Fruit fly (Drosophila melanogaster) whole organism, embryonic: Measurements from ENCODE around the gene Prosbeta2R2.

ENCODE experiments used
- Atf6 ChIP-seq: fragments of 200-800 bp; sonication (Bioruptor generic); IDR thresholded peaks from 2 replicates; pipeline ENCODE4 v1.3.6; 2022; ENCODE audit warnings: missing biosample characterization, missing genetic modification characterization
- Awh ChIP-seq: fragments of 200-800 bp; sonication (Bioruptor generic); IDR thresholded peaks from 2 replicates; pipeline ENCODE4, ENCODE4 v1.3.6; 2022; ENCODE audit warnings: missing biosample characterization, missing genetic modification characterization
- C15 ChIP-seq: fragments of 200-800 bp; sonication (Bioruptor generic); IDR thresholded peaks from 3 replicates; pipeline ENCODE4 v1.3.6; 2022; ENCODE audit warnings: missing biosample characterization, missing genetic modification characterization
- CG10209 ChIP-seq: fragments of 200-800 bp; sonication (Bioruptor generic); optimal IDR thresholded peaks from 3 replicates; lab custom pipeline; 2017; ENCODE audit warnings: missing biosample characterization, mild to moderate bottlenecking, missing genetic modification characterization, missing genetic modification reagents
- CG10431 ChIP-seq: fragments of 200-800 bp; sonication (Bioruptor generic); optimal IDR thresholded peaks from 3 replicates; lab custom pipeline; 2018; ENCODE audit warnings: missing biosample characterization, mild to moderate bottlenecking, missing genetic modification characterization
- CG11696 ChIP-seq: fragments of 200-800 bp; sonication (Bioruptor generic); IDR thresholded peaks from 2 replicates; pipeline ENCODE4 v1.3.6; 2022; ENCODE audit warnings: missing biosample characterization, missing genetic modification characterization
- CG14710 ChIP-seq: fragments of 200-800 bp; sonication (Bioruptor generic); optimal IDR thresholded peaks from 3 replicates; lab custom pipeline; 2019; ENCODE audit warnings: missing biosample characterization, mild to moderate bottlenecking, missing genetic modification characterization, moderate library complexity
- CG17829 ChIP-seq: fragments of 200-800 bp; optimal IDR thresholded peaks from 2 replicates; lab custom pipeline; 2019; ENCODE audit warnings: missing biosample characterization, mild to moderate bottlenecking, missing genetic modification characterization, moderate library complexity
- CG18599 ChIP-seq: fragments of 200-800 bp; sonication (Bioruptor generic); optimal IDR thresholded peaks from 3 replicates; lab custom pipeline; 2017; ENCODE audit warnings: missing biosample characterization, missing genetic modification characterization, mild to moderate bottlenecking, moderate library complexity, missing genetic modification reagents
- CG2116 ChIP-seq: fragments of 200-800 bp; sonication (Bioruptor generic); optimal IDR thresholded peaks from 3 replicates; lab custom pipeline; 2018; ENCODE audit warnings: missing biosample characterization, mild to moderate bottlenecking, missing genetic modification characterization
- CG2199 ChIP-seq: fragments of 200-800 bp; sonication (Bioruptor generic); IDR thresholded peaks from 3 replicates; pipeline ENCODE4 v1.3.6; 2022; ENCODE audit warnings: missing biosample characterization, missing genetic modification characterization
- CG30431 ChIP-seq: fragments of 200-800 bp; sonication (Bioruptor generic); optimal IDR thresholded peaks from 2 replicates; lab custom pipeline; 2017; ENCODE audit warnings: missing biosample characterization, missing genetic modification characterization
- CG3065 ChIP-seq: fragments of 200-800 bp; sonication (Bioruptor generic); optimal IDR thresholded peaks from 2 replicates; lab custom pipeline; 2016; ENCODE audit warnings: missing biosample characterization, missing genetic modification characterization
- CG33213 ChIP-seq: fragments of 200-800 bp; sonication (Bioruptor generic); optimal IDR thresholded peaks from 3 replicates; lab custom pipeline; 2016; ENCODE audit warnings: missing biosample characterization, missing genetic modification characterization
- CG34224 ChIP-seq: fragments of 200-800 bp; sonication (Bioruptor generic); IDR thresholded peaks from 3 replicates; pipeline ENCODE4 v1.3.6; 2022; ENCODE audit warnings: missing biosample characterization, missing genetic modification characterization; ENCODE audit not compliant: partially characterized antibody
- CG3838 ChIP-seq: fragments of 200-800 bp; sonication (Bioruptor generic); optimal IDR thresholded peaks from 3 replicates; lab custom pipeline; 2016; ENCODE audit warnings: missing biosample characterization, missing genetic modification characterization
- CG42726 ChIP-seq: fragments of 200-800 bp; sonication (Bioruptor generic); IDR thresholded peaks from 2 replicates; pipeline ENCODE4 v1.3.6; 2022; ENCODE audit warnings: missing biosample characterization, missing genetic modification characterization; ENCODE audit not compliant: partially characterized antibody
- CG6272 ChIP-seq: fragments of 200-800 bp; sonication (Bioruptor generic); IDR thresholded peaks from 2 replicates; pipeline ENCODE4 v1.3.6; 2022; ENCODE audit warnings: missing biosample characterization, missing genetic modification characterization
- CG6654 ChIP-seq: fragments of 200-800 bp; sonication (Bioruptor generic); optimal IDR thresholded peaks from 2 replicates; lab custom pipeline; 2017; ENCODE audit warnings: missing biosample characterization, mild to moderate bottlenecking, missing genetic modification characterization
- CG6689 ChIP-seq: fragments of 200-800 bp; sonication (Bioruptor generic); IDR thresholded peaks from 2 replicates; pipeline ENCODE4 v1.3.6; 2022; ENCODE audit warnings: missing biosample characterization, missing genetic modification characterization
- CG6813 ChIP-seq: fragments of 200-800 bp; sonication (Bioruptor generic); optimal IDR thresholded peaks from 2 replicates; lab custom pipeline; 2017; ENCODE audit warnings: missing biosample characterization, missing genetic modification characterization, mild to moderate bottlenecking, moderate library complexity, missing genetic modification reagents
- CG7839 ChIP-seq: fragments of 200-800 bp; sonication (Bioruptor generic); optimal IDR thresholded peaks from 3 replicates; lab custom pipeline; 2018; ENCODE audit warnings: missing biosample characterization, mild to moderate bottlenecking, missing genetic modification characterization, moderate library complexity
- CG7987 ChIP-seq: fragments of 200-800 bp; sonication (Bioruptor generic); optimal IDR thresholded peaks from 2 replicates; lab custom pipeline; 2018; ENCODE audit warnings: missing biosample characterization, mild to moderate bottlenecking, missing genetic modification characterization, moderate library complexity
- Dll ChIP-seq: fragments of 200-800 bp; sonication (Bioruptor generic); IDR thresholded peaks from 4 replicates; pipeline ENCODE4 v1.3.6; 2022; ENCODE audit warnings: missing biosample characterization, missing genetic modification characterization; ENCODE audit not compliant: partially characterized antibody
- Hsf ChIP-seq: fragments of 200-800 bp; sonication (Bioruptor generic); optimal IDR thresholded peaks from 3 replicates; lab custom pipeline; 2016; ENCODE audit warnings: missing biosample characterization, missing genetic modification characterization
- Sin3A ChIP-seq: fragments of >200 bp; optimal IDR thresholded peaks from 2 replicates; lab custom pipeline; 2018
- Sox100B ChIP-seq: fragments of 200-800 bp; sonication (Bioruptor generic); optimal IDR thresholded peaks from 3 replicates; lab custom pipeline; 2018; ENCODE audit warnings: missing biosample characterization, mild to moderate bottlenecking, missing genetic modification characterization
- Sox102F ChIP-seq: fragments of 200-800 bp; sonication (Bioruptor generic); optimal IDR thresholded peaks from 2 replicates; lab custom pipeline; 2018; ENCODE audit warnings: missing biosample characterization, mild to moderate bottlenecking, missing genetic modification characterization, moderate library complexity
- ab ChIP-seq: fragments of 200-800 bp; sonication (Bioruptor generic); optimal IDR thresholded peaks from 2 replicates; lab custom pipeline; 2016; ENCODE audit warnings: missing biosample characterization, missing genetic modification characterization
- abd-A ChIP-seq: fragments of 200-800 bp; sonication (Bioruptor generic); optimal IDR thresholded peaks from 3 replicates; lab custom pipeline; 2019; ENCODE audit warnings: missing biosample characterization, mild to moderate bottlenecking, missing genetic modification characterization, moderate library complexity
- al ChIP-seq: fragments of 200-800 bp; sonication (Bioruptor generic); IDR thresholded peaks from 2 replicates; pipeline ENCODE4 v1.3.6; 2022; ENCODE audit warnings: missing biosample characterization, missing genetic modification characterization
- ase ChIP-seq: fragments of 200-800 bp; sonication (Bioruptor generic); IDR thresholded peaks from 3 replicates; pipeline ENCODE4 v1.3.6; 2022; ENCODE audit warnings: missing biosample characterization, missing genetic modification characterization
- ash1 ChIP-seq: fragments of 200-800 bp; sonication (Bioruptor generic); optimal IDR thresholded peaks from 2 replicates; lab custom pipeline; 2018; ENCODE audit warnings: missing biosample characterization, mild to moderate bottlenecking, missing genetic modification characterization
- cas ChIP-seq: fragments of 200-800 bp; sonication (Bioruptor generic); IDR thresholded peaks from 2 replicates; pipeline ENCODE4 v1.3.6; 2022; ENCODE audit warnings: missing biosample characterization, missing genetic modification characterization
- crp ChIP-seq, 2 experiments: fragments of 200-800 bp; sonication (Bioruptor generic); optimal IDR thresholded peaks; 2 replicates in 1 of 2; 3 replicates in 1 of 2; lab custom pipeline; 2017; ENCODE audit warnings: missing biosample characterization in 2 of 2, missing genetic modification characterization in 2 of 2, mild to moderate bottlenecking in 1 of 2, moderate library complexity in 1 of 2
- dimm ChIP-seq: fragments of 200-800 bp; sonication (Bioruptor generic); IDR thresholded peaks from 2 replicates; pipeline ENCODE4 v1.3.6; 2022; ENCODE audit warnings: missing biosample characterization, missing genetic modification characterization
- fd64A ChIP-seq: fragments of 200-800 bp; sonication (Bioruptor generic); optimal IDR thresholded peaks from 3 replicates; lab custom pipeline; 2018; ENCODE audit warnings: missing biosample characterization, mild to moderate bottlenecking, missing genetic modification characterization
- kni ChIP-seq: fragments of 200-800 bp; sonication (Bioruptor generic); optimal IDR thresholded peaks from 3 replicates; lab custom pipeline; 2017; ENCODE audit warnings: mild to moderate bottlenecking, missing biosample characterization, missing genetic modification reagents, missing genetic modification characterization
- lab ChIP-seq: fragments of 200-800 bp; sonication (Bioruptor generic); optimal IDR thresholded peaks from 3 replicates; lab custom pipeline; 2017; ENCODE audit warnings: missing biosample characterization, missing genetic modification characterization, mild to moderate bottlenecking, moderate library complexity, missing genetic modification reagents
- lilli ChIP-seq: fragments of 200-800 bp; sonication (Bioruptor generic); optimal IDR thresholded peaks from 3 replicates; lab custom pipeline; 2016; ENCODE audit warnings: missing biosample characterization, missing genetic modification characterization
- mld ChIP-seq: fragments of 200-800 bp; sonication (Bioruptor generic); IDR thresholded peaks from 3 replicates; pipeline ENCODE4 v1.3.6; 2022; ENCODE audit warnings: missing biosample characterization, missing genetic modification characterization; ENCODE audit not compliant: partially characterized antibody
- pnt ChIP-seq: fragments of 200-800 bp; sonication (Bioruptor generic); optimal IDR thresholded peaks from 3 replicates; lab custom pipeline; 2016; ENCODE audit warnings: missing biosample characterization, missing genetic modification characterization
- pros ChIP-seq: fragments of 200-800 bp; sonication (Bioruptor generic); optimal IDR thresholded peaks from 3 replicates; lab custom pipeline; 2019; ENCODE audit warnings: missing biosample characterization, mild to moderate bottlenecking, missing genetic modification characterization, moderate library complexity
- sd ChIP-seq: fragments of 200-800 bp; sonication (Bioruptor generic); optimal IDR thresholded peaks from 3 replicates; lab custom pipeline; 2018; ENCODE audit warnings: missing biosample characterization, mild to moderate bottlenecking, missing genetic modification characterization, moderate library complexity
- slbo ChIP-seq: fragments of 200-800 bp; sonication (Bioruptor generic); IDR thresholded peaks from 2 replicates; pipeline ENCODE4 v1.3.6; 2022; ENCODE audit warnings: missing biosample characterization, missing genetic modification characterization
- sna ChIP-seq: fragments of 200-800 bp; sonication (Bioruptor generic); IDR thresholded peaks from 2 replicates; pipeline ENCODE4 v1.3.6; 2022; ENCODE audit warnings: missing biosample characterization, missing genetic modification characterization; ENCODE audit not compliant: partially characterized antibody
- stc ChIP-seq: fragments of 200-800 bp; sonication (Bioruptor generic); IDR thresholded peaks from 2 replicates; pipeline ENCODE4 v1.3.6; 2022; ENCODE audit warnings: missing biosample characterization, missing genetic modification characterization

The Prosbeta2R2 gene

DNA sequence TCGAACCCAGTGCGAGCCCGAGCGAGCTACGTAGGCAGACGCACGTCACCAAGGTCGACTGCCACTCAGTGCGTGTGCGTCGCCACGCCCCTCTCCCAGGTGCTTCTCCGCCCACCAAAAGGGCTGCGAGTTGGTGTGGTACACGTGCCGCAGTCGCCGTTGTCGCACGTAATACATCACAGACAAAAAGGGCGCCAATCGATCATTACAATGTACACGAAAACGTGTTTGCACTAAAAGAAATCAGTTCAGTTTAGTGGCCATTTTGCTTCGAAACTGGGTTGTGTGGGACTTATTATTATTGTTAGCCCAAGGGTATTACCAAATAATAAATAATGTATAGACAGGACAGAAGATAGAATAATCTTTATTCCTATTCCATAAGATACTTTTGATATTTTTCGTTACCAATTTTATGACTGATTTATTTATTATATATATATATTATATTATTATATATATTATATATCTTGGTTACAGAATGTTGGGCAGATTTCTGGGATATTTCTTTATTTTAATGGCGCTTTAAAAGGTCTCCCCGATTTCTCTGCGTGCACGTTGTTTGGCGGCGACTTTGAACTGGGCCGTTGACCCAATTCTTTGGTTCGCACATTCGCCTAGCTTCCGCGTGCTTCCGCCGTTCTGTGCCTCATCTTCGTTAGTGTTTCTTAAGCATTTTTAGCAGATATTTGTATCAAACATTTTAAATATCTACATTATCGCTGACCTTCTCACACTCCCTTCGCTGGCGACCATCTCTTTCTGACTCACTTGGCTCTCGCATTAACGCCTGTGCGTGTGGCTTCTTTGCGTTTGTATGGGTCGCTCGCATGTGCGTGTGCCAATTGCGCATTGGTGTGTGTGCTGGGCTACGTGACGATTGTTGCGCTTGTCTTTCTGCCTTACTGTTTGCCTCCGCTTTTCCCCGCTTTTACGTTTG, 44.3 kb upstream of the Prosbeta2R2 start (continued):
- TF ChIP-seq Sox100B (GFP tag; lab: Kevin White, UChicago) (peak; percentile 95), Sin3A (lab: Kevin White, UChicago) (no peak), cas (GFP tag; lab: Robert Waterston, UW) (no peak), CG6813 (GFP tag; lab: Kevin White, UChicago) (peak; percentile 87), CG14710 (tag; lab: Kevin White, UChicago) (peak; percentile 84), CG30431 (peak; percentile 77), CG10209 (peak; percentile 91), Dll (GFP tag; lab: Robert Waterston, UW) (0 out of 4 replicates have a peak, but pooled peaks have one; percentile 29), CG33213 (GFP tag; lab: Kevin White, UChicago) (no peak), pnt (GFP tag; lab: Kevin White, UChicago) (peak; percentile 5), abd-A (tag; lab: Kevin White, UChicago) (peak; percentile 84), Atf6 (GFP tag; lab: Robert Waterston, UW) (peak; percentile 20), CG17829 (tag; lab: Kevin White, UChicago) (peak; percentile 93), sd (tag; lab: Kevin White, UChicago) (peak; percentile 98), CG34224 (peak; percentile 37; the same call in 1 of the 3 replicates), mld (0 out of 3 replicates have a peak, but pooled peaks have one; percentile 37), CG10431 (GFP tag; lab: Kevin White, UChicago) (peak; percentile 13), CG2199 (GFP tag; lab: Robert Waterston, UW) (peak; percentile 83; the same call in 2 of the 3 replicates), CG7839 (peak; percentile 94), CG11696 (GFP tag; lab: Robert Waterston, UW) (peak; percentile 61), pros (GFP tag; lab: Kevin White, UChicago) (peak; percentile 36), C15 (no peak), ase (GFP tag; lab: Robert Waterston, UW) (peak; percentile 68; the same call in 2 of the 3 replicates), kni (GFP tag; lab: Kevin White, UChicago) (no peak), CG42726 (GFP tag; lab: Robert Waterston, UW) (no peak), CG6272 (GFP tag; lab: Robert Waterston, UW) (peak; percentile 48; the same call in 1 of the 2 replicates), stc (GFP tag; lab: Robert Waterston, UW) (peak; percentile 66; the same call in 1 of the 2 replicates), dimm (peak; percentile 44), CG7987 (GFP tag; lab: Kevin White, UChicago) (peak; percentile 47), sna (GFP tag; lab: Robert Waterston, UW) (peak; percentile 50; the same call in 1 of the 2 replicates), Sox102F (GFP tag; lab: Kevin White, UChicago) (peak; percentile 86), lab (GFP tag; lab: Kevin White, UChicago) (peak; percentile 88), ab (GFP tag; lab: Kevin White, UChicago) (peak; percentile 47), CG3838 (GFP tag; lab: Kevin White, UChicago) (no peak), CG2116 (GFP tag; lab: Kevin White, UChicago) (peak; percentile 22), Hsf (GFP tag; lab: Kevin White, UChicago) (peak; percentile 4), CG3065 (GFP tag; lab: Kevin White, UChicago) (peak; percentile 35), Awh (GFP tag; lab: Robert Waterston, UW) (peak; percentile 18; the same call in 1 of the 2 replicates), slbo (GFP tag; lab: Robert Waterston, UW) (peak; percentile 76), crp (GFP tag; optimal IDR thresholded peaks at IDR 0.05; lab: Kevin White, UChicago) (peak in 1 of 2 experiments; percentile 25), CG6654 (GFP tag; lab: Kevin White, UChicago) (peak; percentile 53), ash1 (no peak), fd64A (GFP tag; lab: Kevin White, UChicago) (no peak), CG18599 (GFP tag; lab: Kevin White, UChicago) (peak; percentile 87), al (peak; percentile 79), CG6689 (GFP tag; lab: Robert Waterston, UW) (peak; percentile 85), lilli (GFP tag; lab: Kevin White, UChicago) (peak; percentile 43)
